Fruit fly (Drosophila melanogaster) whole organism, embryonic: ENCODE measurements around the gene CG32276.

ENCODE experiments used
- Abd-B ChIP-seq: fragments of 200-800 bp; sonication (Bioruptor generic); optimal IDR thresholded peaks from 2 replicates; lab custom pipeline; 2018; ENCODE audit warnings: missing biosample characterization, mild to moderate bottlenecking, missing genetic modification characterization, moderate library complexity
- Aef1 ChIP-seq: fragments of 200-800 bp; sonication (Bioruptor generic); IDR thresholded peaks from 3 replicates; pipeline ENCODE4 v1.3.6; 2022; ENCODE audit warnings: missing biosample characterization, missing genetic modification characterization
- Atf-2 ChIP-seq: fragments of 200-800 bp; sonication (Bioruptor generic); optimal IDR thresholded peaks from 2 replicates; lab custom pipeline; 2016; ENCODE audit warnings: missing biosample characterization, missing genetic modification characterization
- B-H1 ChIP-seq: fragments of 200-800 bp; sonication (Bioruptor generic); IDR thresholded peaks from 3 replicates; pipeline ENCODE4 v1.3.6; 2022; ENCODE audit warnings: missing biosample characterization, missing genetic modification characterization
- CG10565 ChIP-seq: fragments of 200-800 bp; sonication (Bioruptor generic); optimal IDR thresholded peaks from 3 replicates; lab custom pipeline; 2016; ENCODE audit warnings: missing biosample characterization, mild to moderate bottlenecking, missing genetic modification characterization
- CG11085 ChIP-seq: fragments of 200-800 bp; sonication (Bioruptor generic); IDR thresholded peaks from 2 replicates; pipeline ENCODE4 v1.3.6; 2022; ENCODE audit warnings: missing biosample characterization, missing genetic modification characterization
- CG11398 ChIP-seq: fragments of 200-800 bp; sonication (Bioruptor generic); optimal IDR thresholded peaks from 2 replicates; lab custom pipeline; 2016; ENCODE audit warnings: missing biosample characterization, missing genetic modification characterization
- CG11560 ChIP-seq: fragments of 200-800 bp; sonication (Bioruptor generic); IDR thresholded peaks from 3 replicates; pipeline ENCODE4 v1.3.6; 2022; ENCODE audit warnings: missing biosample characterization, missing genetic modification characterization
- CG1603 ChIP-seq: fragments of 200-800 bp; sonication (Bioruptor generic); optimal IDR thresholded peaks from 2 replicates; lab custom pipeline; 2019; ENCODE audit warnings: missing biosample characterization, mild to moderate bottlenecking, missing genetic modification characterization, moderate library complexity
- CG17612 ChIP-seq: fragments of 200-800 bp; sonication (Bioruptor generic); IDR thresholded peaks from 2 replicates; pipeline ENCODE4 v1.3.6; 2022; ENCODE audit warnings: missing biosample characterization, missing genetic modification characterization
- CG18011 ChIP-seq: fragments of 200-800 bp; sonication (Bioruptor generic); optimal IDR thresholded peaks from 2 replicates; lab custom pipeline; 2017; ENCODE audit warnings: missing biosample characterization, missing genetic modification characterization, mild to moderate bottlenecking, moderate library complexity, missing genotype
- CG2129 ChIP-seq: fragments of 200-800 bp; sonication (Bioruptor generic); IDR thresholded peaks from 2 replicates; pipeline ENCODE4 v1.3.6; 2022; ENCODE audit warnings: missing biosample characterization, missing genetic modification characterization; ENCODE audit not compliant: partially characterized antibody
- CG31441 ChIP-seq: fragments of 200-800 bp; sonication (Bioruptor generic); IDR thresholded peaks from 2 replicates; pipeline ENCODE4 v1.3.6; 2022; ENCODE audit warnings: missing biosample characterization, missing genetic modification characterization
- CG34376 ChIP-seq: fragments of 200-800 bp; sonication (Bioruptor generic); optimal IDR thresholded peaks from 2 replicates; lab custom pipeline; 2018; ENCODE audit warnings: missing biosample characterization, mild to moderate bottlenecking, missing genetic modification characterization
- CG4617 ChIP-seq: fragments of 200-800 bp; sonication (Bioruptor generic); optimal IDR thresholded peaks from 3 replicates; lab custom pipeline; 2016; ENCODE audit warnings: missing biosample characterization, missing genetic modification characterization, borderline replicate concordance
- CG4820 ChIP-seq: fragments of 200-800 bp; sonication (Bioruptor generic); optimal IDR thresholded peaks from 3 replicates; lab custom pipeline; 2016; ENCODE audit warnings: missing biosample characterization, missing genetic modification characterization
- CG8359 ChIP-seq: fragments of 200-800 bp; sonication (Bioruptor generic); optimal IDR thresholded peaks from 2 replicates; lab custom pipeline; 2017; ENCODE audit warnings: missing biosample characterization, mild to moderate bottlenecking, missing genetic modification characterization, borderline replicate concordance
- CG8765 ChIP-seq: fragments of 200-800 bp; sonication (Bioruptor generic); IDR thresholded peaks from 2 replicates; pipeline ENCODE4 v1.3.6; 2022; ENCODE audit warnings: missing biosample characterization, missing genetic modification characterization
- CG8944 ChIP-seq: fragments of 200-800 bp; sonication (Bioruptor generic); optimal IDR thresholded peaks from 3 replicates; lab custom pipeline; 2016; ENCODE audit warnings: missing biosample characterization, missing genetic modification characterization
- D ChIP-seq, 2 experiments: fragments of 200-800 bp in 1 of 2; fragments of >200 bp in 1 of 2; sonication (Bioruptor generic) in 1 of 2; optimal IDR thresholded peaks; 2 replicates in 1 of 2; 3 replicates in 1 of 2; lab custom pipeline; 2017; ENCODE audit warnings: mild to moderate bottlenecking in 1 of 2, missing biosample characterization in 1 of 2, missing genetic modification characterization in 1 of 2, missing genetic modification reagents in 1 of 2
- Deaf1 ChIP-seq: fragments of 200-800 bp; optimal IDR thresholded peaks from 3 replicates; lab custom pipeline; 2019; ENCODE audit warnings: missing biosample characterization, mild to moderate bottlenecking, missing genetic modification characterization, moderate library complexity
- Dll ChIP-seq: fragments of 200-800 bp; sonication (Bioruptor generic); IDR thresholded peaks from 4 replicates; pipeline ENCODE4 v1.3.6; 2022; ENCODE audit warnings: missing biosample characterization, missing genetic modification characterization; ENCODE audit not compliant: partially characterized antibody
- Drgx ChIP-seq: fragments of 200-800 bp; sonication (Bioruptor generic); IDR thresholded peaks from 2 replicates; pipeline ENCODE4 v1.3.6; 2022; ENCODE audit warnings: missing biosample characterization, missing genetic modification characterization
- Hmr ChIP-seq: fragments of 200-800 bp; sonication (Bioruptor generic); optimal IDR thresholded peaks from 3 replicates; lab custom pipeline; 2017; ENCODE audit warnings: mild to moderate bottlenecking, missing biosample characterization, missing genetic modification reagents, missing genetic modification characterization
- Hmx ChIP-seq: fragments of 200-800 bp; sonication (Bioruptor generic); optimal IDR thresholded peaks from 2 replicates; lab custom pipeline; 2016; ENCODE audit warnings: missing biosample characterization, missing genetic modification characterization
- Hsf ChIP-seq: fragments of 200-800 bp; sonication (Bioruptor generic); optimal IDR thresholded peaks from 3 replicates; lab custom pipeline; 2016; ENCODE audit warnings: missing biosample characterization, missing genetic modification characterization
- Kr ChIP-seq: fragments of 200-800 bp; sonication (Bioruptor generic); optimal IDR thresholded peaks from 2 replicates; lab custom pipeline; 2017; ENCODE audit warnings: missing biosample characterization, mild to moderate bottlenecking, missing genetic modification characterization
- Mes4 ChIP-seq: fragments of 200-800 bp; sonication (Bioruptor generic); optimal IDR thresholded peaks from 2 replicates; lab custom pipeline; 2016; ENCODE audit warnings: missing biosample characterization, missing genetic modification characterization
- NC2β ChIP-seq: fragments of 200-800 bp; sonication (Bioruptor generic); optimal IDR thresholded peaks from 2 replicates; lab custom pipeline; 2016; ENCODE audit warnings: missing biosample characterization, missing genetic modification characterization
- Ravus ChIP-seq: fragments of 200-800 bp; sonication (Bioruptor generic); IDR thresholded peaks from 2 replicates; pipeline ENCODE4 v1.3.6; 2022; ENCODE audit warnings: missing biosample characterization, missing genetic modification characterization
- Rx ChIP-seq: fragments of 200-800 bp; sonication (Bioruptor generic); IDR thresholded peaks from 2 replicates; pipeline ENCODE4 v1.3.6; 2022; ENCODE audit warnings: missing biosample characterization, missing genetic modification characterization
- Scr ChIP-seq: fragments of 200-800 bp; sonication (Bioruptor generic); IDR thresholded peaks from 2 replicates; pipeline ENCODE4 v1.3.6; 2022; ENCODE audit warnings: missing biosample characterization, missing genetic modification characterization; ENCODE audit not compliant: partially characterized antibody
- Side ChIP-seq: fragments of 200-800 bp; sonication (Bioruptor generic); optimal IDR thresholded peaks from 2 replicates; lab custom pipeline; 2016; ENCODE audit warnings: missing biosample characterization, missing genetic modification characterization
- Xrp1 ChIP-seq: fragments of 200-800 bp; sonication (Bioruptor generic); IDR thresholded peaks from 2 replicates; pipeline ENCODE4 v1.3.6; 2022; ENCODE audit warnings: missing biosample characterization, missing genetic modification characterization
- abd-A ChIP-seq: fragments of 200-800 bp; sonication (Bioruptor generic); optimal IDR thresholded peaks from 3 replicates; lab custom pipeline; 2019; ENCODE audit warnings: missing biosample characterization, mild to moderate bottlenecking, missing genetic modification characterization, moderate library complexity
- bab2 ChIP-seq: fragments of 200-800 bp; sonication (Bioruptor generic); optimal IDR thresholded peaks from 2 replicates; lab custom pipeline; 2016; ENCODE audit warnings: missing biosample characterization, missing genetic modification characterization
- dm ChIP-seq: fragments of 200-800 bp; sonication (Bioruptor generic); optimal IDR thresholded peaks from 3 replicates; lab custom pipeline; 2016; ENCODE audit warnings: missing biosample characterization, missing genetic modification characterization
- ems ChIP-seq: fragments of 200-800 bp; sonication (Bioruptor generic); optimal IDR thresholded peaks from 3 replicates; lab custom pipeline; 2016; ENCODE audit warnings: missing biosample characterization, missing genetic modification characterization
- fd102C ChIP-seq: fragments of 200-800 bp; sonication (Bioruptor generic); optimal IDR thresholded peaks from 2 replicates; lab custom pipeline; 2018; ENCODE audit warnings: missing biosample characterization, mild to moderate bottlenecking, missing genetic modification characterization, moderate library complexity
- jing ChIP-seq: fragments of 200-800 bp; sonication (Bioruptor generic); optimal IDR thresholded peaks from 2 replicates; lab custom pipeline; 2018; ENCODE audit warnings: missing biosample characterization, mild to moderate bottlenecking, missing genetic modification characterization
- lbe ChIP-seq: fragments of 200-800 bp; sonication (Bioruptor generic); optimal IDR thresholded peaks from 2 replicates; lab custom pipeline; 2016; ENCODE audit warnings: missing biosample characterization, mild to moderate bottlenecking, missing genetic modification characterization
- maf-S ChIP-seq: fragments of 200-800 bp; sonication (Bioruptor generic); optimal IDR thresholded peaks from 2 replicates; lab custom pipeline; 2016; ENCODE audit warnings: missing biosample characterization, missing genetic modification characterization
- mam ChIP-seq: fragments of 200-800 bp; sonication (Bioruptor generic); optimal IDR thresholded peaks from 3 replicates; lab custom pipeline; 2016; ENCODE audit warnings: missing biosample characterization, missing genetic modification characterization
- nerfin-2 ChIP-seq: fragments of 200-800 bp; sonication (Bioruptor generic); IDR thresholded peaks from 2 replicates; pipeline ENCODE4 v1.3.6; 2022; ENCODE audit warnings: missing biosample characterization, missing genetic modification characterization; ENCODE audit not compliant: partially characterized antibody
- pan ChIP-seq, 4 experiments: fragments of >200 bp in 3 of 4; fragments of 200-800 bp in 1 of 4; sonication (Bioruptor generic) in 1 of 4; optimal IDR thresholded peaks in 3 of 4; IDR thresholded peaks in 1 of 4; 2 replicates each; pipeline versions ENCODE4 v1.3.6 to Lab custom; 2017 to 2022; ENCODE audit warnings: missing biosample characterization in 2 of 4, missing genetic modification characterization in 2 of 4, mixed read lengths in 1 of 4
- peb ChIP-seq: fragments of 200-800 bp; sonication (Bioruptor generic); IDR thresholded peaks from 2 replicates; pipeline ENCODE4 v1.3.6; 2022; ENCODE audit warnings: missing biosample characterization, missing genetic modification characterization
- sima ChIP-seq: fragments of 200-800 bp; sonication (Bioruptor generic); optimal IDR thresholded peaks from 2 replicates; lab custom pipeline; 2016; ENCODE audit warnings: missing biosample characterization, missing genetic modification characterization
- sna ChIP-seq: fragments of 200-800 bp; sonication (Bioruptor generic); IDR thresholded peaks from 2 replicates; pipeline ENCODE4 v1.3.6; 2022; ENCODE audit warnings: missing biosample characterization, missing genetic modification characterization; ENCODE audit not compliant: partially characterized antibody
- vnd ChIP-seq: fragments of 200-800 bp; sonication (Bioruptor generic); IDR thresholded peaks from 3 replicates; pipeline ENCODE4 v1.3.6; 2022; ENCODE audit warnings: missing biosample characterization, missing genetic modification characterization; ENCODE audit not compliant: partially characterized antibody

Gene CG32276

DNA sequence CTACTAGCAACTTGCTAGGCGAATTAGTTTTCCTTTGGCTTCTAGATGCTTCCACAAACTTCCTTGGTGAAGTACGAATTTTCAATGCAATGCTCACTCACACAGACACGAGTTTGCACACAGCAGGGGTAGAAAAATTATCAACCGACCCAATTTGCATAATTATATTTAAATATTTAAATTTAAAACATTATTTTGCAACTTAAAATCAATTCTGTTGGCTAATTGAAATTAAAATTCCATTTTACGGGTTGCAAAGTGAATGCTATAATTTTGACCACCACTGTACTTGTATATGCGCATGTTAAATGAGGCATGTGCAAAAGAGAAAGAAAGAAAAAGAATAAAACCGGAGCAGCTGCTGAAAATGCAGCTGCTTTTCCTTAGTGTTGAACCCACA is 4.8 kb downstream of the CG32276 start (continued):
- TF ChIP-seq CG4820 (peak; percentile 87), Atf-2 (GFP tag; lab: Kevin White, UChicago) (peak; percentile 27), abd-A (tag; lab: Kevin White, UChicago) (peak; percentile 41), CG1603 (tag; lab: Kevin White, UChicago) (peak; percentile 88), Abd-B (GFP tag; lab: Kevin White, UChicago) (peak; percentile 88), CG18011 (GFP tag; lab: Kevin White, UChicago) (peak; percentile 70), Scr (GFP tag; lab: Robert Waterston, UW) (no peak), CG34376 (GFP tag; lab: Kevin White, UChicago) (peak; percentile 28), CG10565 (GFP tag; lab: Kevin White, UChicago) (peak; percentile 57), fd102C (GFP tag; lab: Kevin White, UChicago) (peak; percentile 85), CG8944 (GFP tag; lab: Kevin White, UChicago) (peak; percentile 31), NC2β (GFP tag; lab: Kevin White, UChicago) (peak; percentile 43), nerfin-2 (no peak), B-H1 (GFP tag; lab: Robert Waterston, UW) (peak; percentile 93), CG8765 (peak; percentile 81), Mes4 (GFP tag; lab: Kevin White, UChicago) (peak; percentile 8), Side (GFP tag; lab: Kevin White, UChicago) (peak; percentile 41), Kr (GFP tag; lab: Kevin White, UChicago) (no peak), CG11560 (tag; lab: Robert Waterston, UW) (peak; percentile 68; the same call in 2 of the 3 replicates), Rx (peak; percentile 93), CG2129 (no peak), vnd (GFP tag; lab: Robert Waterston, UW) (no peak), Aef1 (peak; percentile 93), Drgx (GFP tag; lab: Robert Waterston, UW) (peak; percentile 99), Ravus (GFP tag; lab: Robert Waterston, UW) (peak; percentile 82), CG4617 (GFP tag; lab: Kevin White, UChicago) (peak; percentile 61), Dll (GFP tag; lab: Robert Waterston, UW) (no peak), CG8359 (peak; percentile 73), D (optimal IDR thresholded peaks at IDR 0.05; lab: Kevin White, UChicago) (no peak), D (GFP tag; optimal IDR thresholded peaks at IDR 0.05; lab: Kevin White, UChicago) (peak; percentile 93), Hmr (peak; percentile 94), peb (peak; percentile 90), ems (peak; percentile 63), Deaf1 (tag; lab: Kevin White, UChicago) (peak; percentile 74), dm (GFP tag; lab: Kevin White, UChicago) (no peak), CG11085 (peak; percentile 81), CG17612 (peak; percentile 70), lbe (peak; percentile 94), Xrp1 (GFP tag; lab: Robert Waterston, UW) (peak; percentile 97), mam (GFP tag; lab: Kevin White, UChicago) (peak; percentile 57), Hmx (GFP tag; lab: Kevin White, UChicago) (no peak), sima (GFP tag; lab: Kevin White, UChicago) (no peak), jing (GFP tag; lab: Kevin White, UChicago) (peak; percentile 82), Hsf (GFP tag; lab: Kevin White, UChicago) (peak; percentile 76), CG11398 (GFP tag; lab: Kevin White, UChicago) (peak; percentile 13), bab2 (GFP tag; lab: Kevin White, UChicago) (peak; percentile 79), sna (no peak), pan (optimal IDR thresholded peaks at IDR 0.05; lab: Kevin White, UChicago) (no peak), pan (GFP tag; optimal IDR thresholded peaks at IDR 0.05 in 1 of 2, IDR thresholded peaks at IDR 0.05 in 1 of 2) (peak in 1 of 2 experiments; percentile 97), CG31441 (GFP tag; lab: Robert Waterston, UW) (peak; percentile 96), maf-S (GFP tag; lab: Kevin White, UChicago) (no peak)
